Worm (Caenorhabditis elegans): ENCODE results near the gene mdt-17.

DNA sequence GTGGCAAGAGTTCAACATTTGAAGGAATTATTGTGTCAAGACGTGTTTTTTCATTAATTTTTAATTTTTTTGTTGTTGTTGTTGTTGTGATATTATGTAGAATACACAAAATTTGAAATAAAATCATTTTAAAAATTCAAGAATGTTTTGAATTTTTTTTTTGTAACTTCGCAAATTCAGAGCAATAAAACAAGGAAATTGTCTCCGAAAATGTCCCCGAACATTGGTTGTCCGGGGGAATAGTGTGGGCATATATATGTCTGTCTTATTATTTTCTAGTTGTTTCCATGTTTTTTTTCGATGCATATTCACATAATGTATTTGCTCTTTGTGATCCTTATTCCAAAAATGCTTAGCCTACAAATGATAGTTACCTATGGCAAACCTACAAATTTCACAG lies 44.5 kb upstream of the mdt-17 start, which contains the start of gene clec-262:
- TF ChIP-seq nfya-1 (tag; optimal IDR thresholded peaks at IDR 0.05; ENCODE audit: insufficient read depth) (no peak), nhr-23 (tag; optimal IDR thresholded peaks at IDR 0.05) (no peak), fkh-10 (GFP tag; optimal IDR thresholded peaks at IDR 0.05) (no peak), ztf-11 (tag; optimal IDR thresholded peaks at IDR 0.05) (no peak), nhr-76 (tag; optimal IDR thresholded peaks at IDR 0.05) (no peak), elt-2 (tag; optimal IDR thresholded peaks at IDR 0.05) (no peak), mdl-1 (tag; optimal IDR thresholded peaks at IDR 0.05) (no peak)

Data from whole organism, L3 larva.